Worm (Caenorhabditis elegans) whole organism, L3 larva: ENCODE measurements around the gene ceh-99.

Experiments
- aly-2 ChIP-seq: fragments of 150-350 bp; optimal IDR thresholded peaks from 2 replicates; lab custom pipeline; 2014; ENCODE audit warnings: missing biosample characterization, missing genetic modification characterization
- ceh-9 ChIP-seq: sonication (generic microtip); optimal IDR thresholded peaks from 2 replicates; lab custom pipeline; 2018; ENCODE audit warnings: missing biosample characterization, missing genetic modification characterization
- mdl-1 ChIP-seq: fragments of 150-350 bp; optimal IDR thresholded peaks from 2 replicates; lab custom pipeline; 2014; ENCODE audit warnings: missing biosample characterization, missing genetic modification characterization
- nhr-11 ChIP-seq: fragments of 150-350 bp; optimal IDR thresholded peaks from 2 replicates; lab custom pipeline; 2014; ENCODE audit warnings: missing biosample characterization, missing genetic modification characterization
- nhr-12 ChIP-seq: fragments of 150-350 bp; optimal IDR thresholded peaks from 2 replicates; lab custom pipeline; 2014; ENCODE audit warnings: missing biosample characterization, missing genetic modification characterization
- ztf-4 ChIP-seq: fragments of 150-350 bp; optimal IDR thresholded peaks from 2 replicates; lab custom pipeline; 2014; ENCODE audit warnings: missing biosample characterization, missing genetic modification characterization

ce11 chrII:12573541-12573940 is 53.8 kb downstream of the ceh-99 start, which contains the start of gene Y38E10A.2:
- no peak for TF ChIP-seq nhr-11 (tag; lab: Kevin White, UChicago)
- no peak for TF ChIP-seq ztf-4 (tag; lab: Kevin White, UChicago)
- TF ChIP-seq mdl-1: no peak
- TF ChIP-seq ceh-9 (tag; lab: Kevin White, UChicago): no peak
- TF ChIP-seq nhr-12 (tag; lab: Kevin White, UChicago): no peak
- no peak for TF ChIP-seq aly-2 (tag; lab: Kevin White, UChicago)
